Worm (Caenorhabditis elegans): ENCODE measurements around the gene B0198.2.

The B0198.2 gene

DNA sequence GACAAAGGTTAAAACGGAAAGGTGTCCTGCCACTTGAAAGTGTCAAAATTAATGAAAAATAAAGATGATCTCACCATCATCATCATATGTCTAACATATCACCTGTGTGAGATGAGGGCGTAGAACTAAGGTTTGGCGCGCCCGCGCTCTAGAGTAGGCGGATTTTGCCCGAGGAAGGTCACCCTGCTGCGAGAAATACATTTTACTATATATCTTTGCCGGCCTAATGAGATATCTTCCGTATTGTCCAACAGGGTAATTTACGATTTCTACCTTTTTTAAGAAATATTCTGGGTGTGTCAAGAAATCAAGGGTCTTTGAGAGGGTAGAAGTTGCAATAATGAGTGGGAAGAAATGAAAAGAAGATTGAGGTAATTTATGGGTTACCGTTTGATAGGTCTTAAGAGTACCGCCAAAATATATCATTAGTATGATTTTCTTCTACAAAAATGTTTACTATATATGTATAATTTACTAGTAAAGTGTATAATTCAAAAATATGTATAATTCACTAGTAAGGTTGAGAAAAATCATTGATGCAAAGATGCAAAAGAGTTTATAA lies 17.6 kb upstream of the B0198.2 start:
- peak; percentile 63 for TF ChIP-seq aha-1 (tag)
- no peak for TF ChIP-seq dmd-6 (GFP tag; IDR thresholded peaks at IDR 0.05)
- TF ChIP-seq unc-62 (GFP tag; optimal IDR thresholded peaks at IDR 0.05 in 1 of 2): peak in 1 of 2 experiments; percentile 70
- no peak for TF ChIP-seq unc-62 (tag; optimal IDR thresholded peaks at IDR 0.05)

- peak; percentile 37 to 94 for TF ChIP-seq hif-1 (tag; optimal IDR thresholded peaks at IDR 0.05)
- TF ChIP-seq aly-2 (tag; optimal IDR thresholded peaks at IDR 0.05): no peak
- 0 out of 2 replicates have a peak, but pooled peaks have one; percentile 19 for TF ChIP-seq nhr-41 (GFP tag; IDR thresholded peaks at IDR 0.05)
- no peak for TF ChIP-seq lir-3 (tag; optimal IDR thresholded peaks at IDR 0.05)
- peak; percentile 86 for TF ChIP-seq dve-1 (tag; optimal IDR thresholded peaks at IDR 0.05; ENCODE audit: insufficient read depth)
- TF ChIP-seq hlh-11 (tag; optimal IDR thresholded peaks at IDR 0.05): peak; percentile 88
- TF ChIP-seq dmd-6 (GFP tag; IDR thresholded peaks at IDR 0.05): peak; percentile 76
- no peak for TF ChIP-seq madf-9 (GFP tag; conservative IDR thresholded peaks at IDR 0.05)
- no peak for TF ChIP-seq ama-1 (optimal IDR thresholded peaks at IDR 0.05)
- peak; percentile 81 for TF ChIP-seq hmg-1.1 (GFP tag; IDR thresholded peaks at IDR 0.05)
- peak; percentile 4 for TF ChIP-seq zag-1 (tag; optimal IDR thresholded peaks at IDR 0.05)
- peak; percentile 62 for TF ChIP-seq spr-1 (tag; optimal IDR thresholded peaks at IDR 0.05)
- TF ChIP-seq ztf-7 (tag; optimal IDR thresholded peaks at IDR 0.05): peak; percentile 35
- no peak for TF ChIP-seq jun-1 (tag; optimal IDR thresholded peaks at IDR 0.05)
- TF ChIP-seq nhr-237 (tag; optimal IDR thresholded peaks at IDR 0.05): no peak
- TF ChIP-seq pqm-1 (tag; optimal IDR thresholded peaks at IDR 0.05): peak; percentile 56
- peak; percentile 69 for TF ChIP-seq dpl-1 (GFP tag; optimal IDR thresholded peaks at IDR 0.05)
- TF ChIP-seq lin-13 (GFP tag; optimal IDR thresholded peaks at IDR 0.05): peak; percentile 65
- peak; percentile 55 for TF ChIP-seq nhr-11 (tag; optimal IDR thresholded peaks at IDR 0.05)
- peak; percentile 62 for TF ChIP-seq php-3 (GFP tag; IDR thresholded peaks at IDR 0.05)
- TF ChIP-seq spr-3 (GFP tag; optimal IDR thresholded peaks at IDR 0.05): peak; percentile 30
- peak; percentile 99 for TF ChIP-seq nhr-28 (tag; optimal IDR thresholded peaks at IDR 0.05)
- TF ChIP-seq skn-1 (tag; optimal IDR thresholded peaks at IDR 0.05): no peak
- no peak for TF ChIP-seq fos-1 (tag; optimal IDR thresholded peaks at IDR 0.05)
- TF ChIP-seq mxl-3 (GFP tag; optimal IDR thresholded peaks at IDR 0.05): peak; percentile 89
- peak; percentile 50 for TF ChIP-seq T20F7.1 (GFP tag; optimal IDR thresholded peaks at IDR 0.05)
- TF ChIP-seq ceh-28 (tag; optimal IDR thresholded peaks at IDR 0.05): no peak
- TF ChIP-seq lin-39 (tag; optimal IDR thresholded peaks at IDR 0.05): no peak
- TF ChIP-seq daf-12 (tag; optimal IDR thresholded peaks at IDR 0.05): no peak
- TF ChIP-seq nhr-77 (tag; optimal IDR thresholded peaks at IDR 0.05): peak; percentile 87
- peak; percentile 94 for TF ChIP-seq hlh-30 (tag; optimal IDR thresholded peaks at IDR 0.05; ENCODE audit: insufficient read depth)
- TF ChIP-seq mdt-29 (GFP tag; IDR thresholded peaks at IDR 0.05): no peak
- TF ChIP-seq dmd-9 (GFP tag; IDR thresholded peaks at IDR 0.05): no peak
- TF ChIP-seq rbr-2 (tag; optimal IDR thresholded peaks at IDR 0.05): peak; percentile 79
- TF ChIP-seq mes-2 (tag; optimal IDR thresholded peaks at IDR 0.05; ENCODE audit: poor library complexity, severe bottlenecking): peak; percentile 94
- TF ChIP-seq F37D6.2 (tag; optimal IDR thresholded peaks at IDR 0.05): peak; percentile 37
- TF ChIP-seq nhr-102 (tag; optimal IDR thresholded peaks at IDR 0.05): peak; percentile 80
- 0 out of 2 replicates have a peak, but pooled peaks have one; percentile 17 for TF ChIP-seq set-16 (GFP tag; IDR thresholded peaks at IDR 0.05)
- peak in 1 of 2 experiments; percentile 73 for TF ChIP-seq mdl-1 (tag; optimal IDR thresholded peaks at IDR 0.05)
- no peak for TF ChIP-seq Y5F2A.4 (GFP tag; optimal IDR thresholded peaks at IDR 0.05)
- peak; percentile 61 for TF ChIP-seq nhr-6 (tag; optimal IDR thresholded peaks at IDR 0.05)
- peak in 1 of 2 experiments; percentile 75 for TF ChIP-seq lsy-2 (tag; optimal IDR thresholded peaks at IDR 0.05)
- TF ChIP-seq pha-4 (GFP tag; IDR thresholded peaks at IDR 0.05): 0 out of 2 replicates have a peak, but pooled peaks have one; percentile 42
- TF ChIP-seq pha-4 (tag; optimal IDR thresholded peaks at IDR 0.05): no peak
- 0 out of 2 replicates have a peak, but pooled peaks have one; percentile 22 for TF ChIP-seq arid-1 (GFP tag; conservative IDR thresholded peaks at IDR 0.05)
- peak; percentile 92 for TF ChIP-seq mep-1 (tag; optimal IDR thresholded peaks at IDR 0.05)
These were observed 7.5 kb upstream of the B0198.2 start, which contains the start of the genes nmat-1 and ucr-2.1 for ce11 chrX:12017908-12018479. TSS of gene nmat-1 (minus strand) at chrX:12018043. TSS of gene ucr-2.1 (plus strand) at chrX:12018429.
